Worm (Caenorhabditis elegans) whole organism, early embryonic: Measurements from ENCODE around the gene F28F8.9.

Source experiments
- B0310.2 ChIP-seq: sonication (generic microtip); optimal IDR thresholded peaks from 2 replicates; lab custom pipeline; 2016; ENCODE audit warnings: mild to moderate bottlenecking, missing genetic modification characterization, missing compliant biosample characterization
- F13C5.2 ChIP-seq: sonication (generic microtip); optimal IDR thresholded peaks from 2 replicates; lab custom pipeline; 2017; ENCODE audit warnings: mild to moderate bottlenecking, missing genetic modification characterization, inconsistent platforms, missing compliant biosample characterization
- aly-1 ChIP-seq: sonication (generic microtip); optimal IDR thresholded peaks from 2 replicates; lab custom pipeline; 2016; ENCODE audit warnings: missing genetic modification characterization, missing compliant biosample characterization
- ama-1 ChIP-seq: fragments of 150-350 bp; optimal IDR thresholded peaks from 2 replicates; lab custom pipeline; 2014
- ceh-13 ChIP-seq: fragments of 200-800 bp; sonication (Bioruptor generic); optimal IDR thresholded peaks from 2 replicates; lab custom pipeline; 2018; ENCODE audit warnings: mild to moderate bottlenecking, missing genetic modification characterization, missing compliant biosample characterization
- ceh-36 ChIP-seq: sonication (generic microtip); optimal IDR thresholded peaks from 2 replicates; lab custom pipeline; 2016; ENCODE audit warnings: missing genetic modification characterization, inconsistent platforms, missing compliant biosample characterization
- ets-7 ChIP-seq: sonication (generic microtip); optimal IDR thresholded peaks from 2 replicates; lab custom pipeline; 2016; ENCODE audit warnings: missing genotype, missing genetic modification characterization, missing compliant biosample characterization
- flt-1 ChIP-seq: fragments of 200-800 bp; sonication (Bioruptor generic); IDR thresholded peaks from 2 replicates; pipeline ENCODE4 v1.3.6; 2022; ENCODE audit warnings: missing genetic modification characterization, missing compliant biosample characterization
- hmbx-1 ChIP-seq: sonication (generic microtip); optimal IDR thresholded peaks from 2 replicates; lab custom pipeline; 2016; ENCODE audit warnings: mild to moderate bottlenecking, missing genetic modification characterization, missing compliant biosample characterization
- hmg-4 ChIP-seq: fragments of 200-800 bp; sonication (Bioruptor generic); optimal IDR thresholded peaks from 2 replicates; lab custom pipeline; 2018; ENCODE audit warnings: mild to moderate bottlenecking, missing genetic modification characterization, missing compliant biosample characterization
- hnd-1 ChIP-seq: sonication (generic microtip); optimal IDR thresholded peaks from 2 replicates; lab custom pipeline; 2016; ENCODE audit warnings: missing genetic modification characterization, missing compliant biosample characterization
- pes-1 ChIP-seq: fragments of 200-800 bp; sonication (Bioruptor generic); IDR thresholded peaks from 2 replicates; pipeline ENCODE4 v1.3.6; 2022; ENCODE audit warnings: missing genetic modification reagents, missing genetic modification characterization, missing compliant biosample characterization
- scrt-1 ChIP-seq: fragments of 200-800 bp; sonication (Bioruptor generic); IDR thresholded peaks from 2 replicates; pipeline ENCODE4 v1.3.6; 2022; ENCODE audit warnings: missing genetic modification characterization, missing compliant biosample characterization
- sea-1 ChIP-seq: fragments of 200-800 bp; sonication (Bioruptor generic); conservative IDR thresholded peaks from 2 replicates; pipeline ENCODE4 v1.3.6; 2022; ENCODE audit warnings: missing genetic modification characterization, missing compliant biosample characterization
- tbx-11 ChIP-seq: fragments of 200-800 bp; sonication (Bioruptor generic); IDR thresholded peaks from 2 replicates; pipeline ENCODE4 v1.3.6; 2022; ENCODE audit warnings: missing genetic modification characterization, missing compliant biosample characterization
- tbx-37 ChIP-seq: fragments of 200-800 bp; sonication (Bioruptor generic); conservative IDR thresholded peaks from 2 replicates; pipeline ENCODE4 v1.3.6; 2022; ENCODE audit warnings: missing genetic modification reagents, missing genetic modification characterization, missing compliant biosample characterization
- tra-4 ChIP-seq: sonication (generic microtip); optimal IDR thresholded peaks from 2 replicates; lab custom pipeline; 2017; ENCODE audit warnings: missing genetic modification characterization, missing compliant biosample characterization

Gene F28F8.9

ce11 chrV:15544898-15545297 is 33.6 kb downstream of the F28F8.9 start, which contains the start of gene glb-14:
Gene glb-14, minus strand, starts transcription at chrV:15544994.
- TF ChIP-seq aly-1 (tag; lab: Kevin White, UChicago) (no peak), F13C5.2 (no peak), ama-1 (no peak), pes-1 (GFP tag; lab: Robert Waterston, UW) (no peak), ceh-13 (GFP tag; lab: Kevin White, UChicago) (no peak), B0310.2 (tag; lab: Kevin White, UChicago) (no peak), tra-4 (no peak), flt-1 (no peak), tbx-37 (GFP tag; lab: Robert Waterston, UW) (no peak), hnd-1 (tag; lab: Kevin White, UChicago) (no peak), scrt-1 (GFP tag; lab: Robert Waterston, UW) (no peak), hmbx-1 (tag; lab: Kevin White, UChicago) (no peak)

- no peak for TF ChIP-seq hnd-1 (tag; lab: Kevin White, UChicago)
- no peak for TF ChIP-seq hmg-4
- TF ChIP-seq ama-1, result no peak
- no peak for TF ChIP-seq sea-1 (GFP tag; lab: Robert Waterston, UW)
- no peak for TF ChIP-seq tbx-37 (GFP tag; lab: Robert Waterston, UW)
- TF ChIP-seq B0310.2 (tag; lab: Kevin White, UChicago), result no peak
- TF ChIP-seq ceh-36 (tag; lab: Kevin White, UChicago), result no peak
- TF ChIP-seq flt-1, result no peak
- no peak for TF ChIP-seq hmbx-1 (tag; lab: Kevin White, UChicago)
- no peak for TF ChIP-seq F13C5.2
- TF ChIP-seq pes-1 (GFP tag; lab: Robert Waterston, UW), result no peak
- TF ChIP-seq scrt-1 (GFP tag; lab: Robert Waterston, UW), result no peak
Measured at ce11 chrV:15543252-15543651, 35.2 kb downstream of the F28F8.9 start.

ce11 chrV:15537923-15538322 is 40.5 kb downstream of the F28F8.9 start, which contains the start of gene prde-1:
Gene prde-1, plus strand, starts transcription at chrV:15538244.
- no peak for TF ChIP-seq hmbx-1 (tag; lab: Kevin White, UChicago)
- TF ChIP-seq F13C5.2, result no peak
- TF ChIP-seq hmg-4, result no peak

ce11 chrV:15536320-15536719 is 42.2 kb downstream of the F28F8.9 start, which contains the start of gene F21A3.4:
Gene F21A3.4, plus strand, starts transcription at chrV:15536620.
- no peak for TF ChIP-seq ama-1
- no peak for TF ChIP-seq F13C5.2
- TF ChIP-seq pes-1 (GFP tag; lab: Robert Waterston, UW), result no peak
- TF ChIP-seq sea-1 (GFP tag; lab: Robert Waterston, UW), result no peak
- no peak for TF ChIP-seq aly-1 (tag; lab: Kevin White, UChicago)
- TF ChIP-seq ceh-13 (GFP tag; lab: Kevin White, UChicago), result no peak

- no peak for TF ChIP-seq ceh-36 (tag; lab: Kevin White, UChicago)
- TF ChIP-seq F13C5.2, result no peak
- TF ChIP-seq ama-1, result no peak
- no peak for TF ChIP-seq B0310.2 (tag; lab: Kevin White, UChicago)
- TF ChIP-seq hnd-1 (tag; lab: Kevin White, UChicago), result no peak
- no peak for TF ChIP-seq hmg-4
- no peak for TF ChIP-seq aly-1 (tag; lab: Kevin White, UChicago)
- no peak for TF ChIP-seq ceh-13 (GFP tag; lab: Kevin White, UChicago)
- TF ChIP-seq tra-4, result no peak
- TF ChIP-seq hmbx-1 (tag; lab: Kevin White, UChicago), result no peak
- no peak for TF ChIP-seq ets-7 (tag; lab: Kevin White, UChicago)
- TF ChIP-seq scrt-1 (GFP tag; lab: Robert Waterston, UW), result no peak
- no peak for TF ChIP-seq flt-1
- no peak for TF ChIP-seq pes-1 (GFP tag; lab: Robert Waterston, UW)
- no peak for TF ChIP-seq tbx-37 (GFP tag; lab: Robert Waterston, UW)
- no peak for TF ChIP-seq sea-1 (GFP tag; lab: Robert Waterston, UW)
- no peak for TF ChIP-seq tbx-11 (GFP tag; lab: Robert Waterston, UW)
Measured at ce11 chrV:15533864-15534263, 44.6 kb downstream of the F28F8.9 start, which contains the start of gene F21A3.2. Gene F21A3.2, minus strand, starts transcription at chrV:15533964.

ce11 chrV:15533096-15533495 is 45.4 kb downstream of the F28F8.9 start, which contains the start of gene F21A3.11:
Gene F21A3.11, minus strand, starts transcription at chrV:15533212.
- TF ChIP-seq hnd-1 (tag; lab: Kevin White, UChicago), result no peak
- no peak for TF ChIP-seq sea-1 (GFP tag; lab: Robert Waterston, UW)
- no peak for TF ChIP-seq ama-1
- no peak for TF ChIP-seq pes-1 (GFP tag; lab: Robert Waterston, UW)
- TF ChIP-seq flt-1, result no peak
- TF ChIP-seq hmg-4, result no peak
- TF ChIP-seq B0310.2 (tag; lab: Kevin White, UChicago), result no peak
- TF ChIP-seq aly-1 (tag; lab: Kevin White, UChicago), result no peak
- TF ChIP-seq ceh-13 (GFP tag; lab: Kevin White, UChicago), result no peak
- TF ChIP-seq tbx-37 (GFP tag; lab: Robert Waterston, UW), result no peak
- TF ChIP-seq ceh-36 (tag; lab: Kevin White, UChicago), result no peak
- TF ChIP-seq F13C5.2, result no peak
- TF ChIP-seq tbx-11 (GFP tag; lab: Robert Waterston, UW), result no peak
- no peak for TF ChIP-seq scrt-1 (GFP tag; lab: Robert Waterston, UW)

- TF ChIP-seq ama-1 (no peak), aly-1 (tag; lab: Kevin White, UChicago) (no peak), B0310.2 (tag; lab: Kevin White, UChicago) (no peak), F13C5.2 (no peak), hmbx-1 (tag; lab: Kevin White, UChicago) (no peak), ceh-13 (GFP tag; lab: Kevin White, UChicago) (no peak), tbx-37 (GFP tag; lab: Robert Waterston, UW) (no peak), flt-1 (no peak), sea-1 (GFP tag; lab: Robert Waterston, UW) (no peak)
Measured at ce11 chrV:15529069-15529468, 49.4 kb downstream of the F28F8.9 start, which contains the start of gene srh-276. Gene srh-276, plus strand, starts transcription at chrV:15529369.
